Worm (Caenorhabditis elegans) whole organism, L1 larva: ENCODE results near the gene K03A11.1.

ENCODE experiments used
- C04F5.9 ChIP-seq: sonication (generic microtip); optimal IDR thresholded peaks from 2 replicates; lab custom pipeline; 2016; ENCODE audit warnings: missing genetic modification characterization, missing compliant biosample characterization
- C16A3.4 ChIP-seq: fragments of 150-350 bp; optimal IDR thresholded peaks from 2 replicates; lab custom pipeline; 2014; ENCODE audit warnings: missing biosample characterization, missing genetic modification characterization
- C34B4.2 ChIP-seq: sonication (generic microtip); optimal IDR thresholded peaks from 2 replicates; lab custom pipeline; 2017; ENCODE audit warnings: mild to moderate bottlenecking, missing genetic modification characterization, missing compliant biosample characterization
- Y116A8C.19 ChIP-seq: sonication (generic microtip); optimal IDR thresholded peaks from 2 replicates; lab custom pipeline; 2016; ENCODE audit warnings: missing compliant biosample characterization, missing genetic modification characterization, borderline replicate concordance
- alr-1 ChIP-seq: fragments of 200-800 bp; sonication (Bioruptor generic); optimal IDR thresholded peaks from 2 replicates; lab custom pipeline; 2018; ENCODE audit warnings: borderline replicate concordance, mild to moderate bottlenecking, missing genetic modification characterization, missing compliant biosample characterization
- aly-2 ChIP-seq: fragments of 150-350 bp; optimal IDR thresholded peaks from 2 replicates; lab custom pipeline; 2014; ENCODE audit warnings: missing biosample characterization, missing genetic modification characterization
- ama-1 ChIP-seq: fragments of 150-350 bp; optimal IDR thresholded peaks from 2 replicates; lab custom pipeline; 2014
- blmp-1 ChIP-seq: fragments of 150-350 bp; optimal IDR thresholded peaks from 2 replicates; lab custom pipeline; 2014; ENCODE audit warnings: missing biosample characterization, missing genetic modification characterization
- ceh-82 ChIP-seq, 3 experiments: fragments of 150-350 bp in 1 of 3; sonication (generic microtip) in 2 of 3; optimal IDR thresholded peaks; 2 replicates each; lab custom pipeline; 2014 to 2017; ENCODE audit warnings: missing biosample characterization in 3 of 3, missing genetic modification characterization in 3 of 3
- ceh-90 ChIP-seq: sonication (generic microtip); optimal IDR thresholded peaks from 2 replicates; lab custom pipeline; 2016; ENCODE audit warnings: missing genetic modification characterization, missing compliant biosample characterization
- dpl-1 ChIP-seq, 3 experiments: fragments of 150-350 bp in 2 of 3; sonication (generic microtip) in 1 of 3; optimal IDR thresholded peaks; 2 replicates each; lab custom pipeline; 2014 to 2017; ENCODE audit warnings: missing biosample characterization in 3 of 3, missing genetic modification characterization in 3 of 3, missing genetic modification reagents in 3 of 3
- efl-1 ChIP-seq, 4 experiments: fragments of 150-350 bp; optimal IDR thresholded peaks in 3 of 4; peaks in 1 of 4; 1 replicate in 1 of 4; 2 replicates in 3 of 4; lab custom pipeline; 2014; ENCODE audit warnings: missing biosample characterization in 2 of 4, missing genetic modification characterization in 2 of 4, missing genetic modification reagents in 2 of 4
- efl-3 ChIP-seq: fragments of 200-800 bp; sonication (Bioruptor generic); optimal IDR thresholded peaks from 2 replicates; lab custom pipeline; 2018; ENCODE audit warnings: mild to moderate bottlenecking, missing genetic modification characterization, missing compliant biosample characterization
- egl-13 ChIP-seq: sonication (generic microtip); optimal IDR thresholded peaks from 2 replicates; lab custom pipeline; 2016; ENCODE audit warnings: missing genotype, missing genetic modification reagents, missing genetic modification characterization, missing compliant biosample characterization
- egl-27 ChIP-seq, 2 experiments: fragments of 150-350 bp in 1 of 2; sonication (generic microtip); optimal IDR thresholded peaks; 3 replicates each; lab custom pipeline; 2017 to 2018; ENCODE audit warnings: missing biosample characterization in 2 of 2, missing genetic modification characterization in 2 of 2, missing genetic modification reagents in 2 of 2
- elt-2 ChIP-seq: sonication (generic microtip); optimal IDR thresholded peaks from 2 replicates; lab custom pipeline; 2016; ENCODE audit warnings: missing genetic modification characterization, mild to moderate bottlenecking, inconsistent platforms, missing compliant biosample characterization, missing genetic modification reagents
- elt-3 ChIP-seq, 6 experiments: fragments of 150-350 bp in 1 of 6; sonication (generic microtip); optimal IDR thresholded peaks; 2 replicates each; lab custom pipeline; 2017 to 2018; ENCODE audit warnings: missing biosample characterization in 6 of 6, missing genetic modification characterization in 6 of 6, inconsistent platforms in 1 of 6
- fkh-10 ChIP-seq: sonication (generic microtip); optimal IDR thresholded peaks from 2 replicates; lab custom pipeline; 2017; ENCODE audit warnings: missing biosample characterization, missing genetic modification reagents, missing genetic modification characterization
- fkh-4 ChIP-seq: sonication (generic microtip); optimal IDR thresholded peaks from 2 replicates; lab custom pipeline; 2016; ENCODE audit warnings: missing compliant biosample characterization, missing genetic modification characterization, borderline replicate concordance
- fkh-8 ChIP-seq: sonication (generic microtip); optimal IDR thresholded peaks from 2 replicates; lab custom pipeline; 2016; ENCODE audit warnings: mild to moderate bottlenecking, missing genetic modification characterization, missing compliant biosample characterization
- fos-1 ChIP-seq: fragments of 150-350 bp; optimal IDR thresholded peaks from 2 replicates; lab custom pipeline; 2014; ENCODE audit warnings: missing biosample characterization, missing genetic modification characterization
- hlh-17 ChIP-seq: fragments of 200-800 bp; sonication (Bioruptor generic); optimal IDR thresholded peaks from 2 replicates; lab custom pipeline; 2018; ENCODE audit warnings: missing genetic modification characterization, mild to moderate bottlenecking, missing compliant biosample characterization, moderate library complexity, borderline replicate concordance
- hpl-2 ChIP-seq: fragments of 150-350 bp; optimal IDR thresholded peaks from 2 replicates; lab custom pipeline; 2014; ENCODE audit warnings: missing biosample characterization, missing genetic modification reagents, missing genetic modification characterization
- irx-1 ChIP-seq: sonication (generic microtip); optimal IDR thresholded peaks from 2 replicates; lab custom pipeline; 2016; ENCODE audit warnings: missing genetic modification characterization, missing compliant biosample characterization
- isw-1 ChIP-seq: fragments of 200-800 bp; sonication (Bioruptor generic); IDR thresholded peaks from 2 replicates; pipeline ENCODE4 v1.3.6; 2022; ENCODE audit warnings: missing genetic modification characterization, missing compliant biosample characterization
- jun-1 ChIP-seq: fragments of 150-350 bp; optimal IDR thresholded peaks from 2 replicates; lab custom pipeline; 2014; ENCODE audit warnings: missing biosample characterization, missing genetic modification reagents, missing genetic modification characterization
- lin-13 ChIP-seq: fragments of 150-350 bp; optimal IDR thresholded peaks from 2 replicates; lab custom pipeline; 2014; ENCODE audit warnings: missing biosample characterization, missing genetic modification reagents, missing genetic modification characterization
- lin-14 ChIP-seq: fragments of 200-800 bp; sonication (Bioruptor generic); optimal IDR thresholded peaks from 2 replicates; lab custom pipeline; 2018; ENCODE audit warnings: mild to moderate bottlenecking, missing genetic modification characterization, moderate library complexity, missing compliant biosample characterization
- lin-35 ChIP-seq, 2 experiments: fragments of 150-350 bp; optimal IDR thresholded peaks; 2 replicates each; lab custom pipeline; 2014; ENCODE audit warnings: missing biosample characterization in 2 of 2, missing genetic modification characterization in 2 of 2, missing genetic modification reagents in 2 of 2
- lin-39 ChIP-seq: fragments of 150-350 bp; optimal IDR thresholded peaks from 2 replicates; lab custom pipeline; 2014; ENCODE audit warnings: missing biosample characterization, missing genetic modification reagents, missing genetic modification characterization
- lir-3 ChIP-seq: sonication (generic microtip); optimal IDR thresholded peaks from 2 replicates; lab custom pipeline; 2016; ENCODE audit warnings: mild to moderate bottlenecking, missing genetic modification characterization, moderate library complexity, missing compliant biosample characterization; ENCODE audit not compliant: poor library complexity
- mab-9 ChIP-seq: fragments of 200-800 bp; sonication (Bioruptor generic); IDR thresholded peaks from 2 replicates; pipeline ENCODE4 v1.3.6; 2022; ENCODE audit warnings: missing genetic modification reagents, missing genetic modification characterization, missing compliant biosample characterization
- mdl-1 ChIP-seq, 2 experiments: fragments of 150-350 bp; optimal IDR thresholded peaks; 2 replicates each; lab custom pipeline; 2014 to 2017; ENCODE audit warnings: missing biosample characterization in 2 of 2, missing genetic modification characterization in 2 of 2, inconsistent platforms in 1 of 2
- nhr-47 ChIP-seq: sonication (generic microtip); optimal IDR thresholded peaks from 2 replicates; lab custom pipeline; 2016; ENCODE audit warnings: mild to moderate bottlenecking, missing genetic modification characterization, moderate library complexity, missing compliant biosample characterization
- nhr-71 ChIP-seq: sonication (generic microtip); optimal IDR thresholded peaks from 2 replicates; lab custom pipeline; 2016; ENCODE audit warnings: mild to moderate bottlenecking, missing genetic modification characterization, moderate library complexity, missing compliant biosample characterization
- nhr-76 ChIP-seq: sonication (generic microtip); optimal IDR thresholded peaks from 2 replicates; lab custom pipeline; 2017; ENCODE audit warnings: missing biosample characterization, missing genetic modification characterization
- nhr-77 ChIP-seq: fragments of 150-350 bp; optimal IDR thresholded peaks from 2 replicates; lab custom pipeline; 2014; ENCODE audit warnings: missing biosample characterization, missing genetic modification characterization
- nhr-84 ChIP-seq: sonication (generic microtip); optimal IDR thresholded peaks from 2 replicates; lab custom pipeline; 2017; ENCODE audit warnings: missing biosample characterization, missing genetic modification characterization
- pag-3 ChIP-seq: sonication (generic microtip); optimal IDR thresholded peaks from 2 replicates; lab custom pipeline; 2017; ENCODE audit warnings: missing genetic modification characterization, mild to moderate bottlenecking, missing compliant biosample characterization, antibody characterized with exemption, borderline replicate concordance; ENCODE audit not compliant: insufficient read depth
- pax-3 ChIP-seq: fragments of 200-800 bp; sonication (Bioruptor generic); optimal IDR thresholded peaks from 2 replicates; lab custom pipeline; 2018; ENCODE audit warnings: mild to moderate bottlenecking, missing genetic modification characterization, moderate library complexity, missing compliant biosample characterization
- pqm-1 ChIP-seq: sonication (generic microtip); optimal IDR thresholded peaks from 3 replicates; lab custom pipeline; 2017; ENCODE audit warnings: missing biosample characterization, missing genetic modification characterization
- rnt-1 ChIP-seq: sonication (generic microtip); optimal IDR thresholded peaks from 2 replicates; lab custom pipeline; 2016; ENCODE audit warnings: mild to moderate bottlenecking, missing genetic modification characterization, moderate library complexity, missing compliant biosample characterization
- skn-1 ChIP-seq: fragments of 150-350 bp; optimal IDR thresholded peaks from 2 replicates; lab custom pipeline; 2014; ENCODE audit warnings: missing biosample characterization, missing genetic modification characterization
- sox-4 ChIP-seq: sonication (generic microtip); optimal IDR thresholded peaks from 2 replicates; lab custom pipeline; 2016; ENCODE audit warnings: missing genetic modification characterization, missing compliant biosample characterization
- tlp-1 ChIP-seq: fragments of 150-350 bp; optimal IDR thresholded peaks from 2 replicates; lab custom pipeline; 2014; ENCODE audit warnings: missing biosample characterization, missing genetic modification characterization
- unc-130 ChIP-seq: fragments of 150-350 bp; optimal IDR thresholded peaks from 2 replicates; lab custom pipeline; 2017; ENCODE audit warnings: missing biosample characterization, missing genetic modification characterization, inconsistent platforms
- unc-30 ChIP-seq: sonication (generic microtip); optimal IDR thresholded peaks from 2 replicates; lab custom pipeline; 2017; ENCODE audit warnings: missing biosample characterization, missing genetic modification characterization
- unc-62 ChIP-seq: fragments of 150-350 bp; optimal IDR thresholded peaks from 2 replicates; lab custom pipeline; 2014; ENCODE audit warnings: missing biosample characterization, missing genetic modification reagents, missing genetic modification characterization
- unc-98 ChIP-seq: fragments of 200-800 bp; sonication (Bioruptor generic); IDR thresholded peaks from 2 replicates; pipeline ENCODE4 v1.3.6; 2022; ENCODE audit warnings: missing genetic modification characterization, missing compliant biosample characterization
- xbp-1 ChIP-seq: sonication (generic microtip); optimal IDR thresholded peaks from 2 replicates; lab custom pipeline; 2016; ENCODE audit warnings: missing genetic modification characterization, missing compliant biosample characterization
- ztf-11 ChIP-seq, 2 experiments: sonication (generic microtip); optimal IDR thresholded peaks; 2 replicates each; lab custom pipeline; 2016 to 2017; ENCODE audit warnings: missing genetic modification characterization in 2 of 2, missing biosample characterization in 1 of 2, missing compliant biosample characterization in 1 of 2

K03A11.1 gene

ce11 chrX:13104966-13105365 is 53.5 kb downstream of the K03A11.1 start, which contains the start of gene F17H10.1 (continued):
- TF ChIP-seq blmp-1 = peak; percentile 97
- peak; percentile 28 to 98 for TF ChIP-seq mdl-1 (tag; optimal IDR thresholded peaks at IDR 0.05; lab: Kevin White, UChicago)
- no peak for TF ChIP-seq unc-30 (tag; lab: Kevin White, UChicago)
- no peak for TF ChIP-seq efl-3 (GFP tag; lab: Kevin White, UChicago)
- TF ChIP-seq jun-1 (tag; lab: Kevin White, UChicago) = no peak
- no peak for TF ChIP-seq hpl-2
- TF ChIP-seq lin-35 (GFP tag; optimal IDR thresholded peaks at IDR 0.05; lab: Kevin White, UChicago) = peak; percentile 50 to 81
- no peak for TF ChIP-seq lin-39
- peak in 2 of 3 experiments; percentile 12 to 69 for TF ChIP-seq ceh-82 (tag; optimal IDR thresholded peaks at IDR 0.05; lab: Kevin White, UChicago)
- TF ChIP-seq egl-27 (tag; optimal IDR thresholded peaks at IDR 0.05; lab: Kevin White, UChicago) = no peak
- TF ChIP-seq skn-1 (tag; lab: Kevin White, UChicago) = peak; percentile 55
- TF ChIP-seq elt-2 (tag; lab: Kevin White, UChicago) = peak; percentile 90
- TF ChIP-seq mab-9 (GFP tag; lab: Robert Waterston, UW) = no peak
- no peak for TF ChIP-seq fos-1 (tag; lab: Kevin White, UChicago)
- peak; percentile 71 for TF ChIP-seq lir-3 (tag; lab: Kevin White, UChicago)
- TF ChIP-seq ceh-90 (tag; lab: Kevin White, UChicago) = peak; percentile 31
- no peak for TF ChIP-seq Y116A8C.19 (tag; lab: Kevin White, UChicago)
- TF ChIP-seq tlp-1 (tag; lab: Kevin White, UChicago) = no peak
- no peak for TF ChIP-seq nhr-76
- TF ChIP-seq rnt-1 (tag; lab: Kevin White, UChicago) = peak; percentile 91
- TF ChIP-seq fkh-4 (tag; lab: Kevin White, UChicago) = no peak
- no peak for TF ChIP-seq aly-2
- no peak for TF ChIP-seq nhr-84 (tag; lab: Kevin White, UChicago)
- TF ChIP-seq ama-1 (lab: Kevin White, UChicago) = no peak
- TF ChIP-seq elt-3 (tag; optimal IDR thresholded peaks at IDR 0.05; lab: Kevin White, UChicago) = peak in 5 of 6 experiments; percentile 30 to 95 (median 65)
- TF ChIP-seq nhr-71 = peak; percentile 92
- peak; percentile 69 for TF ChIP-seq C16A3.4
- peak; percentile 28 for TF ChIP-seq pag-3
- no peak for TF ChIP-seq alr-1
- peak; percentile 19 for TF ChIP-seq pax-3
- TF ChIP-seq lin-14 = peak; percentile 95
- TF ChIP-seq unc-62 (GFP tag; lab: Kevin White, UChicago) = no peak
- TF ChIP-seq unc-98 (GFP tag; lab: Robert Waterston, UW) = no peak
- TF ChIP-seq dpl-1 (GFP tag; optimal IDR thresholded peaks at IDR 0.05; lab: Kevin White, UChicago) = peak; percentile 17 to 47 (median 42)
- no peak for TF ChIP-seq hlh-17
- peak; percentile 67 for TF ChIP-seq lin-13 (GFP tag; lab: Kevin White, UChicago)
- TF ChIP-seq C04F5.9 = no peak
- peak; percentile 33 for TF ChIP-seq irx-1
- TF ChIP-seq nhr-77 = no peak
- peak; percentile 46 for TF ChIP-seq xbp-1
- TF ChIP-seq sox-4 (tag; lab: Kevin White, UChicago) = peak; percentile 18
- TF ChIP-seq unc-130 (tag; lab: Kevin White, UChicago) = peak; percentile 86
- TF ChIP-seq pqm-1 = no peak
- TF ChIP-seq efl-1 (optimal IDR thresholded peaks at IDR 0.05; lab: Kevin White, UChicago) = peak in 1 of 2 experiments; percentile 18
- TF ChIP-seq efl-1 (GFP tag; optimal IDR thresholded peaks at IDR 0.05 in 1 of 2; lab: Kevin White, UChicago) = peak; percentile 17 to 89
- TF ChIP-seq C34B4.2 (tag; lab: Kevin White, UChicago) = no peak
- no peak for TF ChIP-seq nhr-47 (tag; lab: Kevin White, UChicago)
- TF ChIP-seq egl-13 (tag; lab: Kevin White, UChicago) = no peak
- no peak for TF ChIP-seq isw-1 (GFP tag; lab: Robert Waterston, UW)
- no peak for TF ChIP-seq fkh-10 (GFP tag; lab: Kevin White, UChicago)
- TF ChIP-seq fkh-8 (tag; lab: Kevin White, UChicago) = peak; percentile 44
- no peak for TF ChIP-seq ztf-11 (tag; optimal IDR thresholded peaks at IDR 0.05; lab: Kevin White, UChicago)
